Worm (Caenorhabditis elegans): ENCODE results near the gene gsp-2.

gsp-2 gene

DNA sequence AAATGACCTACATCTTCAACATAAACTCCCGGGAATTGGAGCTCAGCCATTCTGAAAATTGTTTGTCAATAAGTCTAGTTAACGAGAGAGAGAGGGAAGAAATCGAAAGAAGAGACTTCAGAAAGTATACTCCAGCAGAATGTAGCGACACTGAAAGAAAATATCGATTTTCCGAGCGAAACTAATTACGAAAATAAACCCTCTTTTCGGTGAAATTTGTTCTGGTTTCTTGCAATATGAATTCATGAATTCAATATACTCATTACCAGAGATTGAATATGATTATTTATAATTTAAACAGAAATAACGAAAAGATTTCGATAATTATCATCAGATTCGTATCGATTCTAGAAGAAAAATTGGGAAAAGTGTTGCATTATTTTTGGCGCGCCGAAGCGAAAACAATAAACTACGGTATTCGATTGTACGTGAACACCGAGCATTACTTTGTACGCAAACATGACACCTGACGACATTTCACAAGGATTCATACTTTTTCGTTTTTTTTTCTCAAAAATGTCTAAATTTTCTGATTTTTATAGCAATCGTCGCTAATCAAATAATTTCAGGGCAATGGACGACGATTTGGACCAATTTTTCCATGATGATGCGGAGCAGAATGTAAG is 45.3 kb downstream of the gsp-2 start, which contains the start of the genes hmg-4 and T20B12.3 (continued):
- TF ChIP-seq nhr-6 (tag; optimal IDR thresholded peaks at IDR 0.05) (no peak), daf-8 (GFP tag; IDR thresholded peaks at IDR 0.05) (no peak), unc-130 (GFP tag; optimal IDR thresholded peaks at IDR 0.05) (peak; percentile 34), nhr-77 (tag; optimal IDR thresholded peaks at IDR 0.05) (no peak), dmd-6 (GFP tag; IDR thresholded peaks at IDR 0.05) (no peak), mxl-2 (GFP tag; conservative IDR thresholded peaks at IDR 0.05) (no peak), Y48G9A.11 (GFP tag; IDR thresholded peaks at IDR 0.05) (no peak), nhr-42 (GFP tag; IDR thresholded peaks at IDR 0.05) (no peak), unc-39 (tag; optimal IDR thresholded peaks at IDR 0.05) (no peak), rbr-2 (tag; optimal IDR thresholded peaks at IDR 0.05) (peak; percentile 11), R02D3.7 (tag; optimal IDR thresholded peaks at IDR 0.05) (no peak), lin-38 (GFP tag; IDR thresholded peaks at IDR 0.05) (peak; percentile 53), hmg-1.1 (GFP tag; IDR thresholded peaks at IDR 0.05) (no peak), nhr-25 (tag; optimal IDR thresholded peaks at IDR 0.05; ENCODE audit: borderline replicate concordance, insufficient read depth) (no peak), unc-62 (GFP tag; optimal IDR thresholded peaks at IDR 0.05 in 1 of 2) (no peak), unc-62 (tag; optimal IDR thresholded peaks at IDR 0.05) (no peak), ceh-28 (tag; optimal IDR thresholded peaks at IDR 0.05) (no peak), aly-2 (tag; optimal IDR thresholded peaks at IDR 0.05) (no peak), daf-12 (tag; optimal IDR thresholded peaks at IDR 0.05) (no peak), ceh-62 (tag; optimal IDR thresholded peaks at IDR 0.05) (no peak), hif-1 (tag; optimal IDR thresholded peaks at IDR 0.05) (no peak), saeg-2 (GFP tag; IDR thresholded peaks at IDR 0.05) (no peak), ZK337.2 (GFP tag; IDR thresholded peaks at IDR 0.05) (no peak), tra-1 (GFP tag; IDR thresholded peaks at IDR 0.05) (no peak), F37D6.2 (tag; optimal IDR thresholded peaks at IDR 0.05) (no peak), lin-15B (tag; optimal IDR thresholded peaks at IDR 0.05) (no peak), snpc-1.2 (GFP tag; IDR thresholded peaks at IDR 0.05) (no peak), mdt-29 (GFP tag; IDR thresholded peaks at IDR 0.05) (no peak), set-16 (GFP tag; IDR thresholded peaks at IDR 0.05) (no peak), ceh-44 (GFP tag; IDR thresholded peaks at IDR 0.05) (no peak), T20F7.1 (GFP tag; optimal IDR thresholded peaks at IDR 0.05) (peak; percentile 44), zag-1 (tag; optimal IDR thresholded peaks at IDR 0.05) (no peak), nhr-41 (GFP tag; IDR thresholded peaks at IDR 0.05) (no peak), nhr-102 (tag; optimal IDR thresholded peaks at IDR 0.05) (no peak), ztf-7 (tag; optimal IDR thresholded peaks at IDR 0.05) (no peak), ctbp-1 (GFP tag; IDR thresholded peaks at IDR 0.05) (no peak), lir-3 (tag; optimal IDR thresholded peaks at IDR 0.05) (no peak), ces-1 (GFP tag; optimal IDR thresholded peaks at IDR 0.05) (no peak), snpc-4 (tag; optimal IDR thresholded peaks at IDR 0.05) (no peak), egl-27 (tag; optimal IDR thresholded peaks at IDR 0.05) (no peak), pqm-1 (tag; optimal IDR thresholded peaks at IDR 0.05) (no peak), F10B5.3 (tag; optimal IDR thresholded peaks at IDR 0.05) (no peak), F49E8.2 (tag; optimal IDR thresholded peaks at IDR 0.05; ENCODE audit: borderline replicate concordance) (no peak), sdz-12 (GFP tag; optimal IDR thresholded peaks at IDR 0.05) (no peak), nhr-76 (tag; optimal IDR thresholded peaks at IDR 0.05) (no peak), daf-16 (GFP tag; optimal IDR thresholded peaks at IDR 0.05) (no peak), daf-16 (tag; optimal IDR thresholded peaks at IDR 0.05) (peak; percentile 36), attf-4 (tag; optimal IDR thresholded peaks at IDR 0.05) (no peak), lin-13 (GFP tag; optimal IDR thresholded peaks at IDR 0.05) (no peak), ceh-20 (GFP tag; IDR thresholded peaks at IDR 0.05) (no peak), jun-1 (tag; optimal IDR thresholded peaks at IDR 0.05) (no peak), cey-2 (tag; optimal IDR thresholded peaks at IDR 0.05; ENCODE audit: borderline replicate concordance, insufficient read depth) (no peak)

All from whole organism, L4 larva.